Fruit fly (Drosophila melanogaster): ENCODE measurements around the gene CG9632.

DNA sequence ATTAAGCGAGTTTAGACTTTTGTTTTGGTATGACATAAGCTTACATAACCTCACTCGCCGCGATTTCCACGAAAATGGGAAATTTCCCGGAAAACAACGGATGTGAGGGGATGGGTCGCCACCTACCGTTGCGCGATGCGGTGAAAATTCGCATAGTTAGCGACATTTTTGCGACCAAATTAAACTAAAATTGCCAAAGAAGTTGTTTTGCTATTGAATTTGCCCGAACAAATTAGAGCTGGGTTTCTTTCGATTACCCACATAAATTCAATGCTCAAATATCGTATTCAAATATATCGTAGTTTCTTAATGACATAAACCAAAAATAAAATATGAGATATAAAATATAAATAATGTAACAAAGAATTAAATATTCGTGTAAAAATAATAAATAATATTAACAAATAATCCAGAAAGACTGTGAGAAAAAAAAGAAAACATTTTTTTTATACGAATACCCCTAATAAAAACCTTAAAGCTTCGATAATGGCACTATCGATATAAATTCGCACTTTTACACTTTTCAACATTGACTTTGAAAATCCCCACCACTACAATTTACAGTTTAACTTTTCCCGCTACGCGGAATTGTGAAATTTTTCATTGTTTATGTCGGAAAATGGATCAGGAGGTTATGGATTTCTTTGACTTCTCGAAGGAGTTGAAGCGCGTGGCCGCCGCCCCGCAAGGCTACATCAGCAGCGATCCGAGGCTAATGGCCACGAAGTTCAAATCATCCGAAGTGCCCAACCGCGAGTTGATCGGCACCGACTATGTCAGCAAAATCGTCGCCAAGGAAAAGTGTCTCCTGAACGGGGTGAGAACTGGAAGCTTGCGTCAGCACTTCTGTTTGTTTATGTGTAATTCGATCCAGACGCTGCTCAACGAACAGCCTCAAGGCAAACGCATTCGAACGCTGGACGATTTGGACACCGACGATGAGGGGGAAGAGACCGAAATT is 22.9 kb upstream of the CG9632 start, which contains the start of the genes ND-23 and spn-E:
- TF ChIP-seq tj (GFP tag; optimal IDR thresholded peaks at IDR 0.05): peak; percentile 85
- peak; percentile 49 for TF ChIP-seq pad (GFP tag; optimal IDR thresholded peaks at IDR 0.05)
